Fruit fly (Drosophila melanogaster): ENCODE results near the gene CG32554.
A peak's percentile ranks its signal among the peaks of the same experiment; 100 is the strongest.

Gene CG32554

DNA sequence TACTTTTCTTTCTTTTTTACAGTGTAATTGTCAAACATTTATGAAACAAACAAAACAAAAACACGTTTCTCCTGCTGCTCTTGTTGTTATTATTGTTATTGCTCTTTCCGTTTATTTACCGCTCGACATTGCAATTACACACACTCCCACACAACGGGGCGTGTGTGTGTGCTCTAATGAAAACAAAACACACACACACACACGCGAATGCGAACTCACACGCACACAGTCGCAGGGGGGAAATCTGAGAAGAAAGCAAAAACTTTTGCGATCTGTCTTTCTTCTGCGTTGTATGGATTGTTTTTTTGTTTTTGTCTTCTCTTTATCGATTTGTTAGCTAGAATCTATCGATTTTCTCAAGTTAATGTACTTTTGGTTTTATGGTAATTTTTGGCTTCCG is 25.5 kb upstream of the CG32554 start:
- TF ChIP-seq Abd-B (GFP tag; optimal IDR thresholded peaks at IDR 0.05) = no peak
- TF ChIP-seq Rel (GFP tag; optimal IDR thresholded peaks at IDR 0.05) = no peak
- TF ChIP-seq Rel (tag; optimal IDR thresholded peaks at IDR 0.05) = peak; percentile 56

DNA sequence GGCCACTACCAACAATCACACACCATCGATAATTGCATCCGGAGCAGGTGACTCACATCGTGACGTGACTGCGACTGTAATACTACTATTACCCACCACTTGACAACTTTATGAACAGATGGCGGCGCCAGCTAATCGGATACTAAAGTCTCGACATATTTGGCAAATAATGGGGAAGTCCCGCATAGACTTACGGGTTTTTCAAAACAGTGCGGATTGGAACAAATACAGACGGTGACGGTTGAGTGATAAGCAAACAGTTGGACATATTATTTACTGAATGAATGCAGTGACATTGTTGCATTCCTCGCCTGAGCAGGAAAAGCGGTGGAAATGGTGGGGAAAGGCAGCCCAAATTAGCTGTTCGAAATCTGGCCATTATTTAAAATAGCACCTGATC is 24.0 kb upstream of the CG32554 start:
- TF ChIP-seq Rel (GFP tag; optimal IDR thresholded peaks at IDR 0.05) (no peak), Rel (tag; optimal IDR thresholded peaks at IDR 0.05) (peak; percentile 96), Abd-B (GFP tag; optimal IDR thresholded peaks at IDR 0.05) (no peak), Dif (GFP tag; optimal IDR thresholded peaks at IDR 0.05; ENCODE audit: partially characterized antibody) (no peak)

DNA sequence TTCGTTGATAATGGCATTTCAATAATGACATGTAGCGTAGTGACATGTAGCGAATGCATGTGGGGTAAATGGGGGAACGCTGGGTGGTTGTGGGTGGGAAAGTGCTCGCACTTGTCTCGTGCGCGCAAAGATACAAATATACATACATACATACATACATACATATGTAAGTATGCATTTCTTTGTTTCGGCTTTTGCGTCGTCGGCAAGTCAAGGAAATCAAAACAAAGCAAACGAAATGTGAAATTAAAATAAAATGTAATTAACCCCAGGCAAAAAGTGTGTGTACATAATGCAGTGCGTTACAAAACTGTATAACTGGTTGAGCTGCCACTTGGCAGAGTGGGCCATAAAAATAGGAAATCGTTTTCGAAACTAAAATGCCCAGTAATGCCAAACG is 23.2 kb upstream of the CG32554 start:
- TF ChIP-seq Rel (GFP tag; optimal IDR thresholded peaks at IDR 0.05) (no peak), Rel (tag; optimal IDR thresholded peaks at IDR 0.05) (peak; percentile 1), Sp1 (GFP tag; optimal IDR thresholded peaks at IDR 0.05) (no peak), tai (GFP tag; optimal IDR thresholded peaks at IDR 0.05) (no peak), GATAd (GFP tag; optimal IDR thresholded peaks at IDR 0.05) (no peak)

- TF ChIP-seq Mio (GFP tag; optimal IDR thresholded peaks at IDR 0.05) (no peak), usp (GFP tag; optimal IDR thresholded peaks at IDR 0.05) (no peak), br (GFP tag; optimal IDR thresholded peaks at IDR 0.05) (no peak), Dfd (GFP tag; optimal IDR thresholded peaks at IDR 0.05) (no peak), sage (GFP tag; optimal IDR thresholded peaks at IDR 0.05) (no peak), Vsx2 (GFP tag; optimal IDR thresholded peaks at IDR 0.05; ENCODE audit: partially characterized antibody) (no peak), Rel (GFP tag; optimal IDR thresholded peaks at IDR 0.05) (no peak), Rel (tag; optimal IDR thresholded peaks at IDR 0.05) (peak; percentile 80), CG9705 (GFP tag; optimal IDR thresholded peaks at IDR 0.05) (no peak), psq (GFP tag; optimal IDR thresholded peaks at IDR 0.05) (peak; percentile 27), foxo (GFP tag; optimal IDR thresholded peaks at IDR 0.05) (peak in 1 of 2 experiments; percentile 49), fru (GFP tag; optimal IDR thresholded peaks at IDR 0.05) (peak; percentile 10), jim (GFP tag; optimal IDR thresholded peaks at IDR 0.05) (no peak), Hr78 (GFP tag; optimal IDR thresholded peaks at IDR 0.05) (no peak), pan (optimal IDR thresholded peaks at IDR 0.05) (no peak), h (GFP tag; optimal IDR thresholded peaks at IDR 0.05) (peak; percentile 2)
These were observed 22.6 kb upstream of the CG32554 start for dm6 chrX:17875014-17875589.

dm6 chrX:17873329-17873728 is 20.8 kb upstream of the CG32554 start:
- no peak for TF ChIP-seq dl (GFP tag; optimal IDR thresholded peaks at IDR 0.05; ENCODE audit: insufficient read depth in 1 of 2, partially characterized antibody in 2 of 2)
- TF ChIP-seq jim (GFP tag; optimal IDR thresholded peaks at IDR 0.05) = no peak
- no peak for TF ChIP-seq pan (optimal IDR thresholded peaks at IDR 0.05)
- no peak for TF ChIP-seq Rel (GFP tag; optimal IDR thresholded peaks at IDR 0.05)
- no peak for TF ChIP-seq Rel (tag; optimal IDR thresholded peaks at IDR 0.05)
- no peak for TF ChIP-seq Dfd (GFP tag; optimal IDR thresholded peaks at IDR 0.05)
- no peak for TF ChIP-seq Hnf4 (GFP tag; optimal IDR thresholded peaks at IDR 0.05)
- TF ChIP-seq foxo (GFP tag; optimal IDR thresholded peaks at IDR 0.05) = no peak
- no peak for TF ChIP-seq rgr (GFP tag; optimal IDR thresholded peaks at IDR 0.05)
- no peak for TF ChIP-seq N (GFP tag; optimal IDR thresholded peaks at IDR 0.05)

DNA sequence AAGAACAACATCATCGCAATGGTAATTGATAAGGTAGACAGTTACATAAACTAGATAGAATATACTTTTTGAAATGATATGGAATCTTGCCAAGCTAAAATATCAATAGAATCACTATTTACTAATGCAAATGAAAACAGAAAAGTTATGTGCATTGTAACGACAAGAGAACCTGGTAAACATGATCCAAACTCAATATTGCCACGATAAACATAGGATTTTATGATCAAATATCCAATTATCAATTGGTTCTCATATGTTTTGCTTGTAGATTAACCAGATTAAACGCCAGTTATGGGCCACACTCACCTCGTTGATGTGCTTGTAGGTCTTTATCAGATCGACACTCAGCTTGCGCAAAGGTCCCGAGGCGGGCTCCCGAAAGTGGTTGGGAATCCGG is 19.8 kb upstream of the CG32554 start:
- TF ChIP-seq h (GFP tag; optimal IDR thresholded peaks at IDR 0.05) (no peak), OdsH (GFP tag; optimal IDR thresholded peaks at IDR 0.05) (no peak), dmrt93B (GFP tag; optimal IDR thresholded peaks at IDR 0.05) (no peak), usp (GFP tag; optimal IDR thresholded peaks at IDR 0.05) (no peak), CG9705 (GFP tag; optimal IDR thresholded peaks at IDR 0.05) (no peak), Mio (GFP tag; optimal IDR thresholded peaks at IDR 0.05) (no peak), sage (GFP tag; optimal IDR thresholded peaks at IDR 0.05) (no peak), Jra (GFP tag; optimal IDR thresholded peaks at IDR 0.05) (no peak), rgr (GFP tag; optimal IDR thresholded peaks at IDR 0.05) (no peak), sv (GFP tag; optimal IDR thresholded peaks at IDR 0.05) (no peak), N (GFP tag; optimal IDR thresholded peaks at IDR 0.05) (no peak), Rel (GFP tag; optimal IDR thresholded peaks at IDR 0.05) (no peak), Rel (tag; optimal IDR thresholded peaks at IDR 0.05) (no peak), HLH106 (tag; optimal IDR thresholded peaks at IDR 0.05) (no peak), Hnf4 (GFP tag; optimal IDR thresholded peaks at IDR 0.05) (no peak), fru (GFP tag; optimal IDR thresholded peaks at IDR 0.05) (no peak), Hr83 (GFP tag; optimal IDR thresholded peaks at IDR 0.05; ENCODE audit: poor library complexity, severe bottlenecking) (no peak), br (GFP tag; optimal IDR thresholded peaks at IDR 0.05) (no peak), foxo (GFP tag; optimal IDR thresholded peaks at IDR 0.05) (no peak), woc (GFP tag; optimal IDR thresholded peaks at IDR 0.05) (no peak), CG32264 (GFP tag; optimal IDR thresholded peaks at IDR 0.05) (no peak)
